Worm (Caenorhabditis elegans): ENCODE data around the gene gcs-1.

The gcs-1 gene

ce11 chrII:9021625-9022024 is 16.5 kb downstream of the gcs-1 start:
- TF ChIP-seq sptf-1 (tag; optimal IDR thresholded peaks at IDR 0.05) (no peak), elt-1 (tag; optimal IDR thresholded peaks at IDR 0.05; ENCODE audit: borderline replicate concordance, insufficient read depth) (no peak), lsy-2 (tag; optimal IDR thresholded peaks at IDR 0.05) (no peak), pha-4 (tag; optimal IDR thresholded peaks at IDR 0.05) (no peak), blmp-1 (tag; optimal IDR thresholded peaks at IDR 0.05) (no peak), nhr-2 (tag; optimal IDR thresholded peaks at IDR 0.05) (no peak), ceh-43 (GFP tag; optimal IDR thresholded peaks at IDR 0.05) (no peak), ceh-83 (GFP tag; optimal IDR thresholded peaks at IDR 0.05) (no peak), mep-1 (tag; optimal IDR thresholded peaks at IDR 0.05) (no peak), bed-3 (GFP tag; optimal IDR thresholded peaks at IDR 0.05) (no peak), cnd-1 (tag; optimal IDR thresholded peaks at IDR 0.05) (no peak), unc-39 (tag; optimal IDR thresholded peaks at IDR 0.05) (no peak), M03D4.4 (tag; optimal IDR thresholded peaks at IDR 0.05) (no peak), ztf-11 (tag; optimal IDR thresholded peaks at IDR 0.05) (no peak), nhr-237 (tag; optimal IDR thresholded peaks at IDR 0.05) (no peak), mab-5 (tag; optimal IDR thresholded peaks at IDR 0.05) (no peak), flh-1 (GFP tag; optimal IDR thresholded peaks at IDR 0.05) (no peak), hlh-1 (tag; optimal IDR thresholded peaks at IDR 0.05) (no peak), nhr-28 (tag; optimal IDR thresholded peaks at IDR 0.05) (no peak)

ce11 chrII:9019704-9020103 is 18.4 kb downstream of the gcs-1 start, which contains the start of gene dep-1:
Gene dep-1, minus strand, starts transcription at chrII:9019798.
- TF ChIP-seq lin-32 (GFP tag; optimal IDR thresholded peaks at IDR 0.05) = no peak
- TF ChIP-seq bed-3 (GFP tag; optimal IDR thresholded peaks at IDR 0.05) = no peak
- TF ChIP-seq sem-2 (GFP tag; optimal IDR thresholded peaks at IDR 0.05) = no peak
- TF ChIP-seq unc-120 (tag; optimal IDR thresholded peaks at IDR 0.05; ENCODE audit: poor library complexity, severe bottlenecking) = no peak
- no peak for TF ChIP-seq nhr-28 (tag; optimal IDR thresholded peaks at IDR 0.05)
- TF ChIP-seq drap-1 (GFP tag; optimal IDR thresholded peaks at IDR 0.05) = no peak
- no peak for TF ChIP-seq cnd-1 (tag; optimal IDR thresholded peaks at IDR 0.05)
- no peak for TF ChIP-seq lin-13 (tag; optimal IDR thresholded peaks at IDR 0.05)

- TF ChIP-seq mls-2 (tag; optimal IDR thresholded peaks at IDR 0.05) (no peak), nhr-2 (tag; optimal IDR thresholded peaks at IDR 0.05) (no peak), ztf-11 (tag; optimal IDR thresholded peaks at IDR 0.05) (no peak), mep-1 (tag; optimal IDR thresholded peaks at IDR 0.05) (no peak), flh-1 (GFP tag; optimal IDR thresholded peaks at IDR 0.05) (no peak), lin-13 (tag; optimal IDR thresholded peaks at IDR 0.05) (no peak), nhr-28 (tag; optimal IDR thresholded peaks at IDR 0.05) (no peak), lin-32 (GFP tag; optimal IDR thresholded peaks at IDR 0.05) (no peak), M03D4.4 (tag; optimal IDR thresholded peaks at IDR 0.05) (no peak), unc-39 (tag; optimal IDR thresholded peaks at IDR 0.05) (no peak), mab-5 (tag; optimal IDR thresholded peaks at IDR 0.05) (no peak), elt-3 (tag; optimal IDR thresholded peaks at IDR 0.05) (no peak), ham-2 (GFP tag; optimal IDR thresholded peaks at IDR 0.05) (no peak), drap-1 (GFP tag; optimal IDR thresholded peaks at IDR 0.05) (no peak)
These were observed 20.5 kb downstream of the gcs-1 start for ce11 chrII:9017628-9018027.

ce11 chrII:9014877-9015505 is 23.1 kb downstream of the gcs-1 start:
- TF ChIP-seq unc-62 (GFP tag; optimal IDR thresholded peaks at IDR 0.05) = peak; percentile 74
- no peak for TF ChIP-seq zip-8 (tag; optimal IDR thresholded peaks at IDR 0.05)
- peak; percentile 33 for TF ChIP-seq unc-120 (tag; optimal IDR thresholded peaks at IDR 0.05; ENCODE audit: poor library complexity, severe bottlenecking)
- TF ChIP-seq hlh-1 (tag; optimal IDR thresholded peaks at IDR 0.05) = peak; percentile 73

ce11 chrII:9014188-9014587 is 23.9 kb downstream of the gcs-1 start:
- TF ChIP-seq hlh-1 (tag; optimal IDR thresholded peaks at IDR 0.05) (no peak), ztf-11 (tag; optimal IDR thresholded peaks at IDR 0.05) (no peak)

- TF ChIP-seq unc-39 (tag; optimal IDR thresholded peaks at IDR 0.05) (no peak), ham-2 (GFP tag; optimal IDR thresholded peaks at IDR 0.05) (no peak), mep-1 (tag; optimal IDR thresholded peaks at IDR 0.05) (no peak), snpc-4 (tag; optimal IDR thresholded peaks at IDR 0.05) (no peak), zip-8 (tag; optimal IDR thresholded peaks at IDR 0.05) (no peak), nhr-2 (tag; optimal IDR thresholded peaks at IDR 0.05) (no peak), unc-62 (GFP tag; optimal IDR thresholded peaks at IDR 0.05) (no peak), blmp-1 (tag; optimal IDR thresholded peaks at IDR 0.05) (no peak), lsy-2 (tag; optimal IDR thresholded peaks at IDR 0.05) (no peak), elt-1 (tag; optimal IDR thresholded peaks at IDR 0.05; ENCODE audit: borderline replicate concordance, insufficient read depth) (no peak), ceh-43 (GFP tag; optimal IDR thresholded peaks at IDR 0.05) (no peak), bed-3 (GFP tag; optimal IDR thresholded peaks at IDR 0.05) (no peak), drap-1 (GFP tag; optimal IDR thresholded peaks at IDR 0.05) (peak; percentile 36), sem-2 (GFP tag; optimal IDR thresholded peaks at IDR 0.05) (no peak), elt-3 (tag; optimal IDR thresholded peaks at IDR 0.05) (no peak), tbx-8 (GFP tag; optimal IDR thresholded peaks at IDR 0.05) (no peak), lin-13 (tag; optimal IDR thresholded peaks at IDR 0.05) (no peak), nhr-237 (tag; optimal IDR thresholded peaks at IDR 0.05) (no peak), nhr-12 (tag; optimal IDR thresholded peaks at IDR 0.05) (no peak), sptf-1 (tag; optimal IDR thresholded peaks at IDR 0.05) (peak; percentile 62), ceh-39 (tag; optimal IDR thresholded peaks at IDR 0.05) (no peak), unc-120 (tag; optimal IDR thresholded peaks at IDR 0.05; ENCODE audit: poor library complexity, severe bottlenecking) (peak; percentile 48), hlh-1 (tag; optimal IDR thresholded peaks at IDR 0.05) (peak; percentile 14), mls-2 (tag; optimal IDR thresholded peaks at IDR 0.05) (no peak), ztf-11 (tag; optimal IDR thresholded peaks at IDR 0.05) (no peak)
These were observed 24.8 kb downstream of the gcs-1 start for ce11 chrII:9013341-9013740.
